Fruit fly (Drosophila melanogaster): ENCODE results near the gene DCTN6-p27.

- TF ChIP-seq CG13204 (GFP tag; optimal IDR thresholded peaks at IDR 0.05) (no peak), EcR (GFP tag; optimal IDR thresholded peaks at IDR 0.05) (no peak), CG17806 (tag; optimal IDR thresholded peaks at IDR 0.05) (no peak), CG9948 (tag; optimal IDR thresholded peaks at IDR 0.05) (no peak), rn (GFP tag; IDR thresholded peaks at IDR 0.05) (no peak), CG8159 (tag; optimal IDR thresholded peaks at IDR 0.05) (no peak), Ets98B (GFP tag; IDR thresholded peaks at IDR 0.05) (no peak), CG14655 (GFP tag; optimal IDR thresholded peaks at IDR 0.05) (no peak), CG4496 (GFP tag; IDR thresholded peaks at IDR 0.05) (no peak)
Measured at dm6 chr2L:19098668-19099067, 33.5 kb upstream of the DCTN6-p27 start.

Measured in whole organism, pupa.